Worm (Caenorhabditis elegans): Measurements from ENCODE around the gene elt-2.

DNA sequence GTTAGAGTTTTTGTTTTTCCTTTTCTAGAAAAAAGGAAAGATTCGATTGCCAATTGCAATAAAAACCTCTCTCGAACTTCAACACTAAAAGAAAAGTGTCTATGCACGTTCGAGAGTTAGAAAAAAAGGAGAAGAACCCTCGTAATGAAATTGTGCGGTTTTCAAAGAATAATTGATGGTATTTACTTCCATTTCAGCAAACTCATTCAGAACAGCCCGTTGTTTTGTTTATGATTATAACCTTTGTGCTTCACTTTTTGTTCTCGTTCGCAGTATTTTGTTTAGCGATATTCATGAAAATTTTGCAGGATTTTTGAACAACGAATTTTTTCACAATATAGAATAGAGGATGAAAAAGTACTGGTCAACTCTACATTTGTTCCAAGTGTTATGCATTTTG, 27.1 kb upstream of the elt-2 start, which contains the start of gene lgc-41:
- no peak for TF ChIP-seq nhr-76 (tag; optimal IDR thresholded peaks at IDR 0.05)
- TF ChIP-seq mab-5 (tag; optimal IDR thresholded peaks at IDR 0.05), result no peak
- no peak for TF ChIP-seq lin-13 (tag; optimal IDR thresholded peaks at IDR 0.05)
- no peak for TF ChIP-seq nhr-237 (tag; optimal IDR thresholded peaks at IDR 0.05)
- TF ChIP-seq ztf-11 (tag; optimal IDR thresholded peaks at IDR 0.05), result no peak
- no peak for TF ChIP-seq blmp-1 (tag; optimal IDR thresholded peaks at IDR 0.05)
- no peak for TF ChIP-seq tbx-8 (GFP tag; optimal IDR thresholded peaks at IDR 0.05)
- TF ChIP-seq M03D4.4 (tag; optimal IDR thresholded peaks at IDR 0.05), result no peak
- no peak for TF ChIP-seq snpc-4 (tag; optimal IDR thresholded peaks at IDR 0.05)
- TF ChIP-seq ces-1 (GFP tag; optimal IDR thresholded peaks at IDR 0.05), result no peak
- no peak for TF ChIP-seq elt-3 (tag; optimal IDR thresholded peaks at IDR 0.05)
- no peak for TF ChIP-seq unc-62 (GFP tag; optimal IDR thresholded peaks at IDR 0.05)
- TF ChIP-seq unc-39 (tag; optimal IDR thresholded peaks at IDR 0.05), result no peak
- no peak for TF ChIP-seq nhr-28 (tag; optimal IDR thresholded peaks at IDR 0.05)
